Worm (Caenorhabditis elegans): Measurements from ENCODE around the gene bkip-1.

Gene bkip-1

DNA sequence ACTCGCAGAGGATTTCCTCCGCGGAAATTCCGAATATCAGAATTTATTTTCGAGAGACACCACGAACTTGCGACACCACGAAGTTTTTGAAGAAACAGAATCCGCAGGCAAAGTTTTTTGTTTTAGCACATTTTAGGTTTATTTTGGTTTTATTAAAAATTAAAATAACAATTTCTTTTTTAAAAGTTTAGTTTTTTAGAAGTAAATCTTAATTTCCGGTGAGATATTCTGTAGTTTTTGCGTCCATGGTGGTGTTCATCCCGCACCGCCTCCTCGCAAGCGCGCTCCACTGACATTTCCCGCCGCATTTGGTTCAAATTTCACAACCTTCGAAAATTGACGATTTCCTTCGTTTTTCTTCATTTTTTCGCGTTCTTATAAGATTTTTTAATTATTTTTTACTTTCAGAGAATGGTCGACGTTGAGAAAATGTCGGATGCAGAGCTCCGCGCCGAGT lies 38.0 kb upstream of the bkip-1 start, which contains the start of gene lem-2 (continued):
- no peak for TF ChIP-seq zag-1 (tag; optimal IDR thresholded peaks at IDR 0.05)
- TF ChIP-seq lsy-2 (tag; optimal IDR thresholded peaks at IDR 0.05): peak; percentile 13 to 76
- TF ChIP-seq Y75B8A.6 (GFP tag; IDR thresholded peaks at IDR 0.05): no peak
- TF ChIP-seq dmd-9 (GFP tag; IDR thresholded peaks at IDR 0.05): no peak
- no peak for TF ChIP-seq jun-1 (tag; optimal IDR thresholded peaks at IDR 0.05)
- TF ChIP-seq fkh-10 (GFP tag; optimal IDR thresholded peaks at IDR 0.05): no peak
- peak; percentile 37 for TF ChIP-seq F37D6.2 (tag; optimal IDR thresholded peaks at IDR 0.05)
- TF ChIP-seq spr-1 (tag; optimal IDR thresholded peaks at IDR 0.05): no peak
- no peak for TF ChIP-seq nhr-111 (GFP tag; optimal IDR thresholded peaks at IDR 0.05)
- TF ChIP-seq R02D3.7 (tag; optimal IDR thresholded peaks at IDR 0.05): no peak
- TF ChIP-seq mes-2 (tag; optimal IDR thresholded peaks at IDR 0.05; ENCODE audit: poor library complexity, severe bottlenecking): peak; percentile 87
- peak; percentile 39; the same call in 1 of the 2 replicates for TF ChIP-seq dmd-6 (GFP tag; IDR thresholded peaks at IDR 0.05)
- TF ChIP-seq dmd-8 (GFP tag; IDR thresholded peaks at IDR 0.05): no peak
- TF ChIP-seq hlh-30 (tag; optimal IDR thresholded peaks at IDR 0.05; ENCODE audit: insufficient read depth): peak; percentile 47
- TF ChIP-seq Y5F2A.4 (GFP tag; optimal IDR thresholded peaks at IDR 0.05): no peak
- TF ChIP-seq snpc-4 (tag; optimal IDR thresholded peaks at IDR 0.05): no peak
- TF ChIP-seq daf-12 (tag; optimal IDR thresholded peaks at IDR 0.05): no peak
- no peak for TF ChIP-seq zfp-3 (GFP tag; conservative IDR thresholded peaks at IDR 0.05)
- no peak for TF ChIP-seq nhr-48 (tag; optimal IDR thresholded peaks at IDR 0.05)
- TF ChIP-seq ZK337.2 (GFP tag; IDR thresholded peaks at IDR 0.05): peak; percentile 70
- peak; percentile 69 for TF ChIP-seq hmg-1.1 (GFP tag; IDR thresholded peaks at IDR 0.05)
- no peak for TF ChIP-seq zip-2 (tag; optimal IDR thresholded peaks at IDR 0.05)
- TF ChIP-seq nhr-11 (tag; optimal IDR thresholded peaks at IDR 0.05): peak; percentile 30
- TF ChIP-seq F49E8.2 (tag; optimal IDR thresholded peaks at IDR 0.05; ENCODE audit: borderline replicate concordance): peak; percentile 25
- no peak for TF ChIP-seq attf-4 (tag; optimal IDR thresholded peaks at IDR 0.05)
- TF ChIP-seq lin-1 (GFP tag; IDR thresholded peaks at IDR 0.05): no peak
- peak in 1 of 2 experiments; percentile 59 for TF ChIP-seq unc-62 (GFP tag; optimal IDR thresholded peaks at IDR 0.05 in 1 of 2)
- TF ChIP-seq unc-62 (tag; optimal IDR thresholded peaks at IDR 0.05): no peak
- TF ChIP-seq nhr-76 (tag; optimal IDR thresholded peaks at IDR 0.05): no peak
- no peak for TF ChIP-seq F44E2.7 (GFP tag; IDR thresholded peaks at IDR 0.05)
- TF ChIP-seq T20F7.1 (GFP tag; optimal IDR thresholded peaks at IDR 0.05): no peak
- peak; percentile 83 for TF ChIP-seq unc-130 (GFP tag; optimal IDR thresholded peaks at IDR 0.05)
- TF ChIP-seq egl-27 (tag; optimal IDR thresholded peaks at IDR 0.05): no peak
- peak in 1 of 2 experiments; percentile 92 for TF ChIP-seq hif-1 (tag; optimal IDR thresholded peaks at IDR 0.05)
- TF ChIP-seq lin-39 (tag; optimal IDR thresholded peaks at IDR 0.05): no peak
- TF ChIP-seq pha-4 (GFP tag; IDR thresholded peaks at IDR 0.05): no peak
- no peak for TF ChIP-seq pha-4 (tag; optimal IDR thresholded peaks at IDR 0.05)
- TF ChIP-seq zip-11 (GFP tag; IDR thresholded peaks at IDR 0.05): no peak
- no peak for TF ChIP-seq Y48G9A.11 (GFP tag; IDR thresholded peaks at IDR 0.05)
- no peak for TF ChIP-seq tag-97 (GFP tag; IDR thresholded peaks at IDR 0.05)
- no peak for TF ChIP-seq lin-29 (GFP tag; IDR thresholded peaks at IDR 0.05)
- TF ChIP-seq nhr-10 (tag; optimal IDR thresholded peaks at IDR 0.05): no peak
- no peak for TF ChIP-seq spr-3 (GFP tag; optimal IDR thresholded peaks at IDR 0.05)
- no peak for TF ChIP-seq mxl-2 (GFP tag; conservative IDR thresholded peaks at IDR 0.05)
- TF ChIP-seq ZK546.5 (tag; optimal IDR thresholded peaks at IDR 0.05): no peak
- TF ChIP-seq snpc-1.2 (GFP tag; IDR thresholded peaks at IDR 0.05): no peak
- TF ChIP-seq dpl-1 (GFP tag; optimal IDR thresholded peaks at IDR 0.05): peak; percentile 89
- TF ChIP-seq ceh-28 (tag; optimal IDR thresholded peaks at IDR 0.05): no peak
- TF ChIP-seq vab-7 (GFP tag; IDR thresholded peaks at IDR 0.05): peak; percentile 77
- no peak for TF ChIP-seq ztf-11 (tag; optimal IDR thresholded peaks at IDR 0.05)
- TF ChIP-seq ama-1 (optimal IDR thresholded peaks at IDR 0.05): no peak
- TF ChIP-seq mdl-1 (tag; optimal IDR thresholded peaks at IDR 0.05): peak in 1 of 2 experiments; percentile 18

Data from whole organism, L4 larva.